Fruit fly (Drosophila melanogaster) whole organism, embryonic: ENCODE measurements around the gene CG31816.

Experiments used
- Bteb2 ChIP-seq: fragments of 200-800 bp; sonication (Bioruptor generic); optimal IDR thresholded peaks from 2 replicates; lab custom pipeline; 2016; ENCODE audit warnings: missing biosample characterization, missing genetic modification characterization
- CG10209 ChIP-seq: fragments of 200-800 bp; sonication (Bioruptor generic); optimal IDR thresholded peaks from 3 replicates; lab custom pipeline; 2017; ENCODE audit warnings: missing biosample characterization, mild to moderate bottlenecking, missing genetic modification characterization, missing genetic modification reagents
- CG10654 ChIP-seq: fragments of 200-800 bp; sonication (Bioruptor generic); optimal IDR thresholded peaks from 2 replicates; lab custom pipeline; 2016; ENCODE audit warnings: missing biosample characterization, missing genetic modification characterization
- CG11456 ChIP-seq: fragments of 200-800 bp; sonication (Bioruptor generic); IDR thresholded peaks from 3 replicates; pipeline ENCODE4 v1.3.6; 2022; ENCODE audit warnings: missing biosample characterization, missing genetic modification characterization
- CG18476 ChIP-seq: fragments of 200-800 bp; sonication (Bioruptor generic); optimal IDR thresholded peaks from 2 replicates; lab custom pipeline; 2016; ENCODE audit warnings: missing biosample characterization, mild to moderate bottlenecking, missing genetic modification characterization
- CG2875 ChIP-seq: fragments of 200-800 bp; sonication (Bioruptor generic); optimal IDR thresholded peaks from 2 replicates; lab custom pipeline; 2017; ENCODE audit warnings: missing biosample characterization, mild to moderate bottlenecking, missing genetic modification characterization, missing genetic modification reagents
- CG3163 ChIP-seq: fragments of 200-800 bp; sonication (Bioruptor generic); optimal IDR thresholded peaks from 3 replicates; lab custom pipeline; 2016; ENCODE audit warnings: missing biosample characterization, missing genetic modification characterization
- CG32772 ChIP-seq: fragments of 200-800 bp; sonication (Bioruptor generic); IDR thresholded peaks from 2 replicates; pipeline ENCODE4 v1.3.6; 2022; ENCODE audit warnings: missing biosample characterization, missing genetic modification characterization
- CG34224 ChIP-seq: fragments of 200-800 bp; sonication (Bioruptor generic); IDR thresholded peaks from 3 replicates; pipeline ENCODE4 v1.3.6; 2022; ENCODE audit warnings: missing biosample characterization, missing genetic modification characterization; ENCODE audit not compliant: partially characterized antibody
- CG34376 ChIP-seq: fragments of 200-800 bp; sonication (Bioruptor generic); optimal IDR thresholded peaks from 2 replicates; lab custom pipeline; 2018; ENCODE audit warnings: missing biosample characterization, mild to moderate bottlenecking, missing genetic modification characterization
- CG3995 ChIP-seq: fragments of 200-800 bp; sonication (Bioruptor generic); optimal IDR thresholded peaks from 3 replicates; lab custom pipeline; 2016; ENCODE audit warnings: missing biosample characterization, missing genetic modification characterization
- CG7556 ChIP-seq: fragments of 200-800 bp; sonication (Bioruptor generic); optimal IDR thresholded peaks from 2 replicates; lab custom pipeline; 2017; ENCODE audit warnings: missing biosample characterization, mild to moderate bottlenecking, missing genetic modification characterization
- CG7839 ChIP-seq: fragments of 200-800 bp; sonication (Bioruptor generic); optimal IDR thresholded peaks from 3 replicates; lab custom pipeline; 2018; ENCODE audit warnings: missing biosample characterization, mild to moderate bottlenecking, missing genetic modification characterization, moderate library complexity
- CG7963 ChIP-seq: fragments of 200-800 bp; sonication (Bioruptor generic); IDR thresholded peaks from 3 replicates; pipeline ENCODE4 v1.3.6; 2022; ENCODE audit warnings: missing biosample characterization, missing genetic modification characterization; ENCODE audit not compliant: partially characterized antibody
- CG8944 ChIP-seq: fragments of 200-800 bp; sonication (Bioruptor generic); optimal IDR thresholded peaks from 3 replicates; lab custom pipeline; 2016; ENCODE audit warnings: missing biosample characterization, missing genetic modification characterization
- CG9797 ChIP-seq: fragments of 200-800 bp; sonication (Bioruptor generic); optimal IDR thresholded peaks from 3 replicates; lab custom pipeline; 2018; ENCODE audit warnings: missing biosample characterization, mild to moderate bottlenecking, missing genetic modification characterization
- Dad ChIP-seq: fragments of 200-800 bp; sonication (Bioruptor generic); optimal IDR thresholded peaks from 3 replicates; lab custom pipeline; 2016; ENCODE audit warnings: missing biosample characterization, missing genetic modification characterization
- Doc3 ChIP-seq: fragments of 200-800 bp; sonication (Bioruptor generic); IDR thresholded peaks from 3 replicates; pipeline ENCODE4 v1.3.6; 2022; ENCODE audit warnings: missing biosample characterization, missing genetic modification characterization; ENCODE audit not compliant: partially characterized antibody
- E2f1 ChIP-seq: fragments of 200-800 bp; sonication (Bioruptor generic); IDR thresholded peaks from 2 replicates; pipeline ENCODE4 v1.3.6; 2022; ENCODE audit warnings: missing biosample characterization, missing genetic modification characterization
- Elba2 ChIP-seq: fragments of 200-800 bp; sonication (Bioruptor generic); optimal IDR thresholded peaks from 3 replicates; lab custom pipeline; 2016; ENCODE audit warnings: missing biosample characterization, missing genetic modification characterization
- Ets65A ChIP-seq: fragments of 200-800 bp; sonication (Bioruptor generic); peaks from one replicate; lab custom pipeline; 2016; ENCODE audit warnings: missing biosample characterization, missing genetic modification characterization
- H15 ChIP-seq: fragments of 200-800 bp; sonication (Bioruptor generic); IDR thresholded peaks from 3 replicates; pipeline ENCODE4 v1.3.6; 2022; ENCODE audit warnings: missing biosample characterization, missing genetic modification characterization
- HHEX ChIP-seq: fragments of 200-800 bp; sonication (Bioruptor generic); optimal IDR thresholded peaks from 3 replicates; lab custom pipeline; 2017; ENCODE audit warnings: missing biosample characterization, mild to moderate bottlenecking, missing genetic modification characterization, missing genetic modification reagents
- Hr3 ChIP-seq: fragments of 200-800 bp; sonication (Bioruptor generic); optimal IDR thresholded peaks from 3 replicates; lab custom pipeline; 2016; ENCODE audit warnings: missing biosample characterization, missing genetic modification characterization
- MTF-1 ChIP-seq: fragments of 200-800 bp; sonication (Bioruptor generic); optimal IDR thresholded peaks from 2 replicates; lab custom pipeline; 2018; ENCODE audit warnings: missing biosample characterization, mild to moderate bottlenecking, missing genetic modification characterization, borderline replicate concordance
- Max ChIP-seq: fragments of 200-800 bp; sonication (Bioruptor generic); optimal IDR thresholded peaks from 2 replicates; lab custom pipeline; 2016; ENCODE audit warnings: missing biosample characterization, mild to moderate bottlenecking, missing genetic modification characterization
- Med ChIP-seq: fragments of 200-800 bp; sonication (Bioruptor generic); peaks from one replicate; lab custom pipeline; 2016; ENCODE audit warnings: missing biosample characterization, missing genetic modification characterization, mild to moderate bottlenecking, inconsistent platforms, moderate library complexity
- Sox100B ChIP-seq: fragments of 200-800 bp; sonication (Bioruptor generic); optimal IDR thresholded peaks from 3 replicates; lab custom pipeline; 2018; ENCODE audit warnings: missing biosample characterization, mild to moderate bottlenecking, missing genetic modification characterization
- Sox102F ChIP-seq: fragments of 200-800 bp; sonication (Bioruptor generic); optimal IDR thresholded peaks from 2 replicates; lab custom pipeline; 2018; ENCODE audit warnings: missing biosample characterization, mild to moderate bottlenecking, missing genetic modification characterization, moderate library complexity
- bab2 ChIP-seq: fragments of 200-800 bp; sonication (Bioruptor generic); optimal IDR thresholded peaks from 2 replicates; lab custom pipeline; 2016; ENCODE audit warnings: missing biosample characterization, missing genetic modification characterization
- cato ChIP-seq: fragments of 200-800 bp; sonication (Bioruptor generic); optimal IDR thresholded peaks from 2 replicates; lab custom pipeline; 2016; ENCODE audit warnings: missing biosample characterization, missing genetic modification characterization, borderline replicate concordance
- en ChIP-seq: fragments of 200-800 bp; sonication (Bioruptor generic); optimal IDR thresholded peaks from 2 replicates; lab custom pipeline; 2016; ENCODE audit warnings: missing biosample characterization, missing genetic modification characterization
- exex ChIP-seq: fragments of 200-800 bp; sonication (Bioruptor generic); optimal IDR thresholded peaks from 4 replicates; lab custom pipeline; 2018; ENCODE audit warnings: missing biosample characterization, mild to moderate bottlenecking, missing genetic modification characterization, moderate library complexity
- grau ChIP-seq: fragments of 200-800 bp; optimal IDR thresholded peaks from 3 replicates; lab custom pipeline; 2019; ENCODE audit warnings: missing biosample characterization, mild to moderate bottlenecking, missing genetic modification characterization, moderate library complexity
- gsb-n ChIP-seq: fragments of 200-800 bp; sonication (Bioruptor generic); optimal IDR thresholded peaks from 3 replicates; lab custom pipeline; 2018; ENCODE audit warnings: missing biosample characterization, mild to moderate bottlenecking, missing genetic modification characterization
- her ChIP-seq: fragments of 200-800 bp; sonication (Bioruptor generic); optimal IDR thresholded peaks from 2 replicates; lab custom pipeline; 2016; ENCODE audit warnings: missing biosample characterization, missing genetic modification characterization
- jing ChIP-seq: fragments of 200-800 bp; sonication (Bioruptor generic); optimal IDR thresholded peaks from 2 replicates; lab custom pipeline; 2018; ENCODE audit warnings: missing biosample characterization, mild to moderate bottlenecking, missing genetic modification characterization
- maf-S ChIP-seq: fragments of 200-800 bp; sonication (Bioruptor generic); optimal IDR thresholded peaks from 2 replicates; lab custom pipeline; 2016; ENCODE audit warnings: missing biosample characterization, missing genetic modification characterization
- nmo ChIP-seq: fragments of 200-800 bp; sonication (Bioruptor generic); optimal IDR thresholded peaks from 2 replicates; lab custom pipeline; 2018; ENCODE audit warnings: missing biosample characterization, mild to moderate bottlenecking, missing genetic modification characterization, moderate library complexity
- onecut ChIP-seq: fragments of 200-800 bp; sonication (Bioruptor generic); IDR thresholded peaks from 2 replicates; pipeline ENCODE4 v1.3.6; 2022; ENCODE audit warnings: missing biosample characterization, missing genetic modification characterization
- pros ChIP-seq: fragments of 200-800 bp; sonication (Bioruptor generic); optimal IDR thresholded peaks from 3 replicates; lab custom pipeline; 2019; ENCODE audit warnings: missing biosample characterization, mild to moderate bottlenecking, missing genetic modification characterization, moderate library complexity
- row ChIP-seq: fragments of 200-800 bp; sonication (Bioruptor generic); IDR thresholded peaks from 3 replicates; pipeline ENCODE4 v1.3.6; 2022; ENCODE audit warnings: missing biosample characterization, missing genetic modification characterization
- slp2 ChIP-seq: fragments of 200-800 bp; sonication (Bioruptor generic); optimal IDR thresholded peaks from 2 replicates; lab custom pipeline; 2016; ENCODE audit warnings: missing biosample characterization, missing genetic modification characterization
- sr ChIP-seq: fragments of 200-800 bp; sonication (Bioruptor generic); IDR thresholded peaks from 3 replicates; pipeline ENCODE4 v1.3.6; 2022; ENCODE audit warnings: missing biosample characterization, missing genetic modification characterization
- stc ChIP-seq: fragments of 200-800 bp; sonication (Bioruptor generic); IDR thresholded peaks from 2 replicates; pipeline ENCODE4 v1.3.6; 2022; ENCODE audit warnings: missing biosample characterization, missing genetic modification characterization
- trh ChIP-seq: fragments of 200-800 bp; sonication (Bioruptor generic); optimal IDR thresholded peaks from 2 replicates; lab custom pipeline; 2016; ENCODE audit warnings: missing biosample characterization, missing genetic modification characterization
- unc-4 ChIP-seq: fragments of 200-800 bp; sonication (Bioruptor generic); IDR thresholded peaks from 2 replicates; pipeline ENCODE4 v1.3.6; 2022; ENCODE audit warnings: missing biosample characterization, missing genetic modification characterization; ENCODE audit not compliant: partially characterized antibody
- vvl ChIP-seq: fragments of 200-800 bp; sonication (Bioruptor generic); IDR thresholded peaks from 2 replicates; pipeline ENCODE4 v1.3.6; 2022; ENCODE audit warnings: missing biosample characterization, missing genetic modification characterization
- zen ChIP-seq: fragments of 200-800 bp; sonication (Bioruptor generic); optimal IDR thresholded peaks from 3 replicates; lab custom pipeline; 2018; ENCODE audit warnings: missing biosample characterization, mild to moderate bottlenecking, missing genetic modification characterization, moderate library complexity
- zfh2 ChIP-seq: fragments of 200-800 bp; sonication (Bioruptor generic); optimal IDR thresholded peaks from 2 replicates; lab custom pipeline; 2016; ENCODE audit warnings: missing biosample characterization, missing genetic modification characterization

Gene CG31816

dm6 chr2L:16526015-16526518, 16.3 kb upstream of the CG31816 start (continued):
- TF ChIP-seq zen (tag; lab: Kevin White, UChicago) (no peak), E2f1 (peak; percentile 40; the same call in 1 of the 2 replicates), H15 (GFP tag; lab: Robert Waterston, UW) (0 out of 3 replicates have a peak, but pooled peaks have one; percentile 16), vvl (GFP tag; lab: Robert Waterston, UW) (peak; percentile 93), pros (GFP tag; lab: Kevin White, UChicago) (peak; percentile 84), CG3995 (GFP tag; lab: Kevin White, UChicago) (no peak), CG10209 (GFP tag; lab: Kevin White, UChicago) (no peak), zfh2 (GFP tag; lab: Kevin White, UChicago) (no peak), Sox100B (no peak), Doc3 (GFP tag; lab: Robert Waterston, UW) (no peak), onecut (GFP tag; lab: Robert Waterston, UW) (no peak; the same call in none of the 2 replicates), jing (GFP tag; lab: Kevin White, UChicago) (no peak), gsb-n (tag; lab: Kevin White, UChicago) (peak; percentile 58), Max (GFP tag; lab: Kevin White, UChicago) (peak; percentile 28), CG10654 (no peak), Med (peak; percentile 97), Sox102F (GFP tag; lab: Kevin White, UChicago) (no peak), unc-4 (GFP tag; lab: Robert Waterston, UW) (0 out of 2 replicates have a peak, but pooled peaks have one; percentile 38), CG9797 (GFP tag; lab: Kevin White, UChicago) (no peak), en (GFP tag; lab: Kevin White, UChicago) (no peak), Hr3 (no peak), CG34224 (peak; percentile 69), stc (no peak), cato (GFP tag; lab: Kevin White, UChicago) (no peak), CG8944 (no peak), sr (GFP tag; lab: Robert Waterston, UW) (0 out of 3 replicates have a peak, but pooled peaks have one; percentile 29), bab2 (GFP tag; lab: Kevin White, UChicago) (no peak), CG2875 (GFP tag; lab: Kevin White, UChicago) (peak; percentile 38), row (peak; percentile 37; the same call in 1 of the 3 replicates), maf-S (GFP tag; lab: Kevin White, UChicago) (peak; percentile 3), her (GFP tag; lab: Kevin White, UChicago) (peak; percentile 29), exex (tag; lab: Kevin White, UChicago) (peak; percentile 68), Bteb2 (GFP tag; lab: Kevin White, UChicago) (no peak), CG18476 (GFP tag; lab: Kevin White, UChicago) (no peak), CG7556 (GFP tag; lab: Kevin White, UChicago) (no peak), nmo (peak; percentile 5), Ets65A (no peak), CG32772 (GFP tag; lab: Robert Waterston, UW) (0 out of 2 replicates have a peak, but pooled peaks have one; percentile 30), CG7963 (no peak), slp2 (GFP tag; lab: Kevin White, UChicago) (no peak), CG34376 (peak; percentile 91), CG3163 (GFP tag; lab: Kevin White, UChicago) (peak; percentile 97), HHEX (GFP tag; lab: Kevin White, UChicago) (peak; percentile 32), trh (no peak), Dad (no peak), MTF-1 (GFP tag; lab: Kevin White, UChicago) (peak; percentile 72), CG11456 (GFP tag; lab: Robert Waterston, UW) (no peak), CG7839 (tag; lab: Kevin White, UChicago) (no peak), Elba2 (GFP tag; lab: Kevin White, UChicago) (no peak), grau (tag; lab: Kevin White, UChicago) (no peak)
